Fruit fly (Drosophila melanogaster) S2 (cell line): ENCODE measurements around the gene AspRS-m.

Source experiments
- CG8478 ChIP-seq: fragments of >200 bp; optimal IDR thresholded peaks from 2 replicates; lab custom pipeline; 2018
- CTCF ChIP-seq, 2 experiments: fragments of >200 bp; optimal IDR thresholded peaks; 2 replicates each; lab custom pipeline; 2018

DNA sequence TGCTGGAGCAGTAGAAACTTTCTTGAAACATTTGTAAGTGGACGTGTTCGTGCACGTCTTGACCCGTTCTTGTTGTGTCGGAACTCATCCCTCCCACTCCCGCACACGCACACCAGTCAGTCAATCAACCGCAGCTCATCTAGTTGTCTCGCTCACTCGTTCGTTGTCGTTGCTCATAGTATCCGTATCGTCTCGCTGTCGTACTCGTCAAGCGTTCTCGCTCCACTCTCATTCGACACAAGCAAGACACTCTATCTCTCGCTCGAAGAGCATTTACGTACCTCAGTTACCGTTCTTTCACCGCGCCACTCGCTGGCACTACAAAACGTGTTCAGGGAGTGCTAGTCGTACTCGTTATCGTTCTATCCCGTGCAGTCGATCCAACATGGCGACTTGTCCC, 39.3 kb upstream of the AspRS-m start:
- no peak for TF ChIP-seq CG8478 (lab: Kevin White, UChicago)
- peak in 1 of 2 experiments; percentile 8 for TF ChIP-seq CTCF (optimal IDR thresholded peaks at IDR 0.05; lab: Kevin White, UChicago)
